Worm (Caenorhabditis elegans) whole organism, L3 larva: ENCODE results near the gene F53F8.4.
A peak's percentile ranks its signal among the peaks of the same experiment; 100 is the strongest.

ENCODE experiments used
- R02D3.7 ChIP-seq: fragments of 150-350 bp; optimal IDR thresholded peaks from 2 replicates; lab custom pipeline; 2014; ENCODE audit warnings: missing biosample characterization, missing genetic modification characterization
- ZK546.5 ChIP-seq: sonication (generic microtip); optimal IDR thresholded peaks from 2 replicates; lab custom pipeline; 2017; ENCODE audit warnings: missing biosample characterization, missing genetic modification characterization
- aly-2 ChIP-seq: fragments of 150-350 bp; optimal IDR thresholded peaks from 2 replicates; lab custom pipeline; 2014; ENCODE audit warnings: missing biosample characterization, missing genetic modification characterization
- ama-1 ChIP-seq: fragments of 150-350 bp; optimal IDR thresholded peaks from 2 replicates; lab custom pipeline; 2018
- ceh-16 ChIP-seq: sonication (generic microtip); optimal IDR thresholded peaks from 2 replicates; lab custom pipeline; 2017; ENCODE audit warnings: missing biosample characterization, missing genetic modification characterization
- ceh-28 ChIP-seq: fragments of 150-350 bp; optimal IDR thresholded peaks from 2 replicates; lab custom pipeline; 2014; ENCODE audit warnings: missing biosample characterization, missing genetic modification reagents, missing genetic modification characterization
- ceh-82 ChIP-seq: fragments of 150-350 bp; optimal IDR thresholded peaks from 2 replicates; lab custom pipeline; 2014; ENCODE audit warnings: missing biosample characterization, missing genetic modification characterization
- ceh-9 ChIP-seq: sonication (generic microtip); optimal IDR thresholded peaks from 2 replicates; lab custom pipeline; 2018; ENCODE audit warnings: missing biosample characterization, missing genetic modification characterization
- daf-12 ChIP-seq: fragments of 150-350 bp; optimal IDR thresholded peaks from 2 replicates; lab custom pipeline; 2014; ENCODE audit warnings: missing biosample characterization, missing genetic modification reagents, missing genetic modification characterization
- egl-27 ChIP-seq: sonication (generic microtip); optimal IDR thresholded peaks from 4 replicates; lab custom pipeline; 2017; ENCODE audit warnings: missing biosample characterization, missing genetic modification reagents, missing genetic modification characterization
- egl-5 ChIP-seq: fragments of 150-350 bp; optimal IDR thresholded peaks from 2 replicates; lab custom pipeline; 2017; ENCODE audit warnings: missing biosample characterization, missing genetic modification reagents, missing genetic modification characterization, inconsistent platforms
- elt-1 ChIP-seq: fragments of 150-350 bp; optimal IDR thresholded peaks from 2 replicates; lab custom pipeline; 2014; ENCODE audit warnings: missing biosample characterization, missing genetic modification characterization
- elt-2 ChIP-seq: sonication (generic microtip); optimal IDR thresholded peaks from 2 replicates; lab custom pipeline; 2016; ENCODE audit warnings: missing genetic modification reagents, mild to moderate bottlenecking, missing genetic modification characterization, missing compliant biosample characterization
- elt-3 ChIP-seq, 3 experiments: fragments of 150-350 bp in 1 of 3; sonication (generic microtip) in 2 of 3; optimal IDR thresholded peaks; 2 replicates in 2 of 3; 4 replicates in 1 of 3; lab custom pipeline; 2014 to 2017; ENCODE audit warnings: missing biosample characterization in 3 of 3, missing genetic modification characterization in 3 of 3
- eor-1 ChIP-seq, 2 experiments: fragments of 150-350 bp; optimal IDR thresholded peaks; 2 replicates each; lab custom pipeline; 2014 to 2018; ENCODE audit warnings: missing biosample characterization in 2 of 2, missing genetic modification characterization in 2 of 2
- fkh-10 ChIP-seq: sonication (generic microtip); optimal IDR thresholded peaks from 2 replicates; lab custom pipeline; 2017; ENCODE audit warnings: missing biosample characterization, missing genetic modification reagents, missing genetic modification characterization
- fkh-2 ChIP-seq: fragments of 150-350 bp; optimal IDR thresholded peaks from 2 replicates; lab custom pipeline; 2014; ENCODE audit warnings: missing biosample characterization, missing genetic modification reagents, missing genetic modification characterization
- fos-1 ChIP-seq: fragments of 150-350 bp; optimal IDR thresholded peaks from 2 replicates; lab custom pipeline; 2014; ENCODE audit warnings: missing biosample characterization, missing genetic modification characterization
- hmg-11 ChIP-seq: sonication (generic microtip); optimal IDR thresholded peaks from 2 replicates; lab custom pipeline; 2016; ENCODE audit warnings: missing genetic modification characterization, missing compliant biosample characterization
- jun-1 ChIP-seq: fragments of 150-350 bp; optimal IDR thresholded peaks from 2 replicates; lab custom pipeline; 2014; ENCODE audit warnings: missing biosample characterization, missing genetic modification reagents, missing genetic modification characterization
- lin-15B ChIP-seq: fragments of 150-350 bp; optimal IDR thresholded peaks from 2 replicates; lab custom pipeline; 2014; ENCODE audit warnings: missing biosample characterization, missing genetic modification characterization
- lin-39 ChIP-seq: fragments of 150-350 bp; optimal IDR thresholded peaks from 2 replicates; lab custom pipeline; 2018; ENCODE audit warnings: missing biosample characterization, missing genetic modification reagents, missing genetic modification characterization
- lsy-12 ChIP-seq: sonication (generic microtip); optimal IDR thresholded peaks from 2 replicates; lab custom pipeline; 2016; ENCODE audit warnings: mild to moderate bottlenecking, missing genetic modification characterization, missing compliant biosample characterization
- mdl-1 ChIP-seq: fragments of 150-350 bp; optimal IDR thresholded peaks from 2 replicates; lab custom pipeline; 2014; ENCODE audit warnings: missing biosample characterization, missing genetic modification characterization
- mml-1 ChIP-seq: fragments of 150-350 bp; sonication (generic microtip); optimal IDR thresholded peaks from 3 replicates; lab custom pipeline; 2014; ENCODE audit warnings: missing biosample characterization, missing genetic modification characterization
- nfya-1 ChIP-seq: sonication (generic microtip); optimal IDR thresholded peaks from 2 replicates; lab custom pipeline; 2017; ENCODE audit warnings: missing genetic modification characterization, mild to moderate bottlenecking, missing compliant biosample characterization, antibody characterized with exemption, moderate library complexity; ENCODE audit not compliant: insufficient read depth
- nhr-11 ChIP-seq: fragments of 150-350 bp; optimal IDR thresholded peaks from 2 replicates; lab custom pipeline; 2014; ENCODE audit warnings: missing biosample characterization, missing genetic modification characterization
- nhr-12 ChIP-seq: fragments of 150-350 bp; optimal IDR thresholded peaks from 2 replicates; lab custom pipeline; 2014; ENCODE audit warnings: missing biosample characterization, missing genetic modification characterization
- nhr-23 ChIP-seq: fragments of 150-350 bp; optimal IDR thresholded peaks from 2 replicates; lab custom pipeline; 2014; ENCODE audit warnings: missing biosample characterization, missing genetic modification reagents, missing genetic modification characterization
- nhr-237 ChIP-seq: fragments of 150-350 bp; optimal IDR thresholded peaks from 2 replicates; lab custom pipeline; 2014; ENCODE audit warnings: missing biosample characterization, missing genetic modification characterization
- nhr-25 ChIP-seq: sonication (generic microtip); optimal IDR thresholded peaks from 2 replicates; lab custom pipeline; 2017; ENCODE audit warnings: missing biosample characterization, missing genetic modification characterization
- nhr-28 ChIP-seq: fragments of 150-350 bp; optimal IDR thresholded peaks from 2 replicates; lab custom pipeline; 2014; ENCODE audit warnings: missing biosample characterization, missing genetic modification characterization
- nhr-43 ChIP-seq: sonication (generic microtip); optimal IDR thresholded peaks from 2 replicates; lab custom pipeline; 2016; ENCODE audit warnings: mild to moderate bottlenecking, missing genetic modification characterization, missing compliant biosample characterization; ENCODE audit not compliant: poor library complexity, severe bottlenecking
- nhr-67 ChIP-seq: fragments of 150-350 bp; optimal IDR thresholded peaks from 2 replicates; lab custom pipeline; 2014; ENCODE audit warnings: missing biosample characterization, missing genetic modification characterization
- nhr-76 ChIP-seq: fragments of 150-350 bp; sonication (generic microtip); optimal IDR thresholded peaks from 5 replicates; lab custom pipeline; 2014; ENCODE audit warnings: missing biosample characterization, missing genetic modification characterization
- nhr-77 ChIP-seq: fragments of 150-350 bp; optimal IDR thresholded peaks from 2 replicates; lab custom pipeline; 2014; ENCODE audit warnings: missing biosample characterization, missing genetic modification characterization
- pha-4 ChIP-seq: fragments of 150-350 bp; optimal IDR thresholded peaks from 2 replicates; lab custom pipeline; 2014; ENCODE audit warnings: missing biosample characterization, missing genetic modification reagents, missing genetic modification characterization
- pqm-1 ChIP-seq: fragments of 150-350 bp; optimal IDR thresholded peaks from 2 replicates; lab custom pipeline; 2017; ENCODE audit warnings: missing biosample characterization, missing genetic modification characterization, inconsistent platforms
- sea-2 ChIP-seq: fragments of 150-350 bp; sonication (generic microtip); optimal IDR thresholded peaks from 4 replicates; lab custom pipeline; 2014; ENCODE audit warnings: missing biosample characterization, missing genetic modification reagents, missing genetic modification characterization
- skn-1 ChIP-seq: fragments of 150-350 bp; optimal IDR thresholded peaks from 2 replicates; lab custom pipeline; 2014; ENCODE audit warnings: missing biosample characterization, missing genetic modification characterization
- snpc-4 ChIP-seq: fragments of 150-350 bp; optimal IDR thresholded peaks from 2 replicates; lab custom pipeline; 2014; ENCODE audit warnings: missing biosample characterization, missing genetic modification characterization
- tbx-2 ChIP-seq: sonication (generic microtip); optimal IDR thresholded peaks from 2 replicates; lab custom pipeline; 2016; ENCODE audit warnings: mild to moderate bottlenecking, missing genetic modification characterization, missing compliant biosample characterization
- unc-39 ChIP-seq: sonication (generic microtip); optimal IDR thresholded peaks from 4 replicates; lab custom pipeline; 2017; ENCODE audit warnings: missing biosample characterization, missing genetic modification characterization
- unc-62 ChIP-seq: fragments of 150-350 bp; sonication (generic microtip); optimal IDR thresholded peaks from 4 replicates; lab custom pipeline; 2014; ENCODE audit warnings: missing biosample characterization, missing genetic modification reagents, missing genetic modification characterization
- zag-1 ChIP-seq: fragments of 150-350 bp; optimal IDR thresholded peaks from 2 replicates; lab custom pipeline; 2014; ENCODE audit warnings: missing biosample characterization, missing genetic modification characterization
- ztf-11 ChIP-seq: fragments of 150-350 bp; optimal IDR thresholded peaks from 2 replicates; lab custom pipeline; 2014; ENCODE audit warnings: missing biosample characterization, missing genetic modification characterization
- ztf-4 ChIP-seq: fragments of 150-350 bp; optimal IDR thresholded peaks from 2 replicates; lab custom pipeline; 2014; ENCODE audit warnings: missing biosample characterization, missing genetic modification characterization

F53F8.4 gene

DNA sequence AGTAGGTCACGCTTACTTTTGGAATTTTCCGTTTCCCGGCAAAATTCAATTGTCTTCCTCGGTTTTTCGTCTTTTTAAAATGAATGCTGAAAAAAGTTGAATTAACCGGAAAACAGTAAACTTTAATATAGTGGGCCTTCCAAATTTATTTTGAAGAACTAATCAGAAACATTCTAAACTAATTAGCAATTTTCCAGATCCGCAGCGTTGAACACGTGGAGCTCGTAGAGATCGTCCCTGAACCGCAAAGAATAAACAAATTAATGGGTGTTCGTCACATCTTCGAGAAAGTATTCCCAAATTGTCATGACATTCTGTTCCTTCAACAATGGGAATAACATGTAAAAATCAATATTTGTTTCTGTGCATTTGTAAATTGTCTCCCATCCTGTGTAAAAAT, 24.8 kb upstream of the F53F8.4 start:
- TF ChIP-seq sea-2 (GFP tag; lab: Kevin White, UChicago) (no peak), nfya-1 (tag; lab: Kevin White, UChicago) (no peak)

DNA sequence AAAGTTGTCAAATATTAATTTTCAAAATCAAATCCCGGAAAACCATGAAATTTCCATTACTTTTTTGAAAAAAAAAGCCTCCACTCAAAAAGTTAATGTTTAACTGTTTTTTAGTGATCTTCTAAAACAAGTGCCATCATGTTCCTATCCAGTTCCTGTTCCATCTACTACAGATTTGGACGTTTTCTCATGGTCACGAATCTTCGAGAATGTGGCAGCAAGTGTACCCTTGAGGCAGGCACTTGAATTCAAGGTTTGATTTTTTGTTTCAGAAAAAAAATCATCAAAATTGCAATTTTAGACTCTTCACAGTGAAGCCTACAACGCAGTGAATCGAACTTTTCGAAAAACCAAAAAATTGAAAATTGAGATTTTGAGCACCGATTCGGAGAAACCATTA, 23.0 kb upstream of the F53F8.4 start:
- TF ChIP-seq nhr-25 (no peak), fos-1 (tag; lab: Kevin White, UChicago) (no peak), elt-3 (tag; optimal IDR thresholded peaks at IDR 0.05; lab: Kevin White, UChicago) (no peak), nhr-28 (tag; lab: Kevin White, UChicago) (no peak), ama-1 (lab: Kevin White, UChicago) (peak; percentile 72), fkh-10 (GFP tag; lab: Kevin White, UChicago) (no peak)

DNA sequence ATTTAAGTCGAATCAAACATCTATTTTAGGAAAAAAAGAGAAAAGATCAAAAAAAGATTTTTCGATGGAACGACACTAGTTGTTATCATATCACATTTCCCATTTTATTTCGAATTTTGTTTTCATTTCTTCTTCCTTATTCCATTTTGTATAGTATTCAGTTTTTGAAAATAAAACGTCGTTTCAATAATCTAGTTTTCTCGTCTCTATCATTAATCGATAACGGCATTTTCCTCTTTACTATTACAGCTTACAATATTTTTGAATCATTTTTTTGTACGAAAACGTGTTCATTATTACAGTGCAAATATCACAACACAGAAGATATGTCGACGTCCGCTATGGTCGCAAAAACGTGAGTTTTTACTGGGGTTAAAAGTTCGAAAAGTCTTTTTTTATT, 22.1 kb upstream of the F53F8.4 start, which contains the start of gene Y44A6C.1:
Gene Y44A6C.1 (plus strand): TSS at position 301 of the 400 bp plus-strand sequence.
- TF ChIP-seq ztf-4 (tag; lab: Kevin White, UChicago) = peak; percentile 31
- no peak for TF ChIP-seq mdl-1 (tag; lab: Kevin White, UChicago)
- TF ChIP-seq ceh-16 = no peak
- TF ChIP-seq nhr-11 = no peak
- TF ChIP-seq fkh-2 (tag; lab: Kevin White, UChicago) = no peak
- TF ChIP-seq pha-4 = peak; percentile 1

DNA sequence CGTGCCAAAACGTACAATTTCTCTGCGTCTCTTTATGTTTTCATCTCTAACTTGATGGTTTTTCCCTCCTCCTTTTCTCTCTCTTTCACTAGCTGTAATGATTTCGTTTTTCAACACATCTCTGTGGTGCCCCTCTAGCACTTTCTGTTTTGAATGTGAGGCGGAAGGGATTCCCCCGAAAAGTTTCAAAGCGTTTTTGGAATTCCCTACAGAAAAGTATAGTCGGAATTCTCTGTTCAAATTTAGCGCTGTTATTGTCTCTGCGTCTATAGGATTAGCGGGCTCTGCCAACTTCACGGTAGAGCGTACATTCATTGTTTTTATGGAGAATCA, 21.5 kb upstream of the F53F8.4 start:
- no peak for TF ChIP-seq ceh-82
- no peak for TF ChIP-seq elt-1
- peak; percentile 22 for TF ChIP-seq unc-62 (GFP tag; lab: Kevin White, UChicago)
- TF ChIP-seq ceh-9 = no peak
- no peak for TF ChIP-seq eor-1 (tag; optimal IDR thresholded peaks at IDR 0.05; lab: Kevin White, UChicago)
- TF ChIP-seq nhr-28 (tag; lab: Kevin White, UChicago) = no peak
- TF ChIP-seq daf-12 = no peak
- no peak for TF ChIP-seq nhr-76 (tag; lab: Kevin White, UChicago)
- TF ChIP-seq fkh-2 (tag; lab: Kevin White, UChicago) = no peak
- TF ChIP-seq egl-5 (tag; lab: Kevin White, UChicago) = peak; percentile 43
- no peak for TF ChIP-seq nhr-12 (tag; lab: Kevin White, UChicago)
- no peak for TF ChIP-seq jun-1 (tag; lab: Kevin White, UChicago)
- TF ChIP-seq ztf-11 (tag; lab: Kevin White, UChicago) = no peak
- peak; percentile 49 for TF ChIP-seq hmg-11 (tag; lab: Kevin White, UChicago)
- TF ChIP-seq nhr-11 = peak; percentile 36
- no peak for TF ChIP-seq nhr-43
- TF ChIP-seq lin-39 (tag; lab: Kevin White, UChicago) = peak; percentile 60
- TF ChIP-seq R02D3.7 (tag; lab: Kevin White, UChicago) = no peak
- TF ChIP-seq nhr-77 (tag; lab: Kevin White, UChicago) = no peak
- no peak for TF ChIP-seq ceh-16
- no peak for TF ChIP-seq egl-27 (tag; lab: Kevin White, UChicago)
- TF ChIP-seq ztf-4 (tag; lab: Kevin White, UChicago) = no peak
- TF ChIP-seq lin-15B (tag; lab: Kevin White, UChicago) = peak; percentile 24
- no peak for TF ChIP-seq zag-1 (tag; lab: Kevin White, UChicago)
- no peak for TF ChIP-seq mml-1
- peak; percentile 14 for TF ChIP-seq snpc-4 (tag; lab: Kevin White, UChicago)
- TF ChIP-seq unc-39 (tag; lab: Kevin White, UChicago) = no peak
- no peak for TF ChIP-seq nhr-67
- TF ChIP-seq nhr-23 (tag; lab: Kevin White, UChicago) = no peak
- TF ChIP-seq ama-1 (lab: Kevin White, UChicago) = peak; percentile 83
- TF ChIP-seq ZK546.5 (tag; lab: Kevin White, UChicago) = no peak
- no peak for TF ChIP-seq nhr-25
- peak; percentile 49 for TF ChIP-seq nfya-1 (tag; lab: Kevin White, UChicago)
- peak; percentile 77 for TF ChIP-seq mdl-1 (tag; lab: Kevin White, UChicago)
- TF ChIP-seq nhr-237 (tag; lab: Kevin White, UChicago) = no peak
- no peak for TF ChIP-seq aly-2 (tag; lab: Kevin White, UChicago)
- no peak for TF ChIP-seq sea-2 (GFP tag; lab: Kevin White, UChicago)
- TF ChIP-seq lsy-12 (tag; lab: Kevin White, UChicago) = no peak
- TF ChIP-seq skn-1 (tag; lab: Kevin White, UChicago) = peak; percentile 68
- no peak for TF ChIP-seq ceh-28 (tag; lab: Kevin White, UChicago)
- TF ChIP-seq tbx-2 (tag; lab: Kevin White, UChicago) = no peak
- no peak for TF ChIP-seq fkh-10 (GFP tag; lab: Kevin White, UChicago)
- TF ChIP-seq elt-3 (tag; optimal IDR thresholded peaks at IDR 0.05; lab: Kevin White, UChicago) = no peak
- TF ChIP-seq fos-1 (tag; lab: Kevin White, UChicago) = no peak
- TF ChIP-seq pqm-1 (tag; lab: Kevin White, UChicago) = no peak
- no peak for TF ChIP-seq elt-2 (tag; lab: Kevin White, UChicago)
- TF ChIP-seq pha-4 = peak; percentile 15
